Fruit fly (Drosophila melanogaster) whole organism, wandering third instar larva: ENCODE results near the gene CG13699.

Source experiments
- Abd-B ChIP-seq: fragments of >200 bp; optimal IDR thresholded peaks from 2 replicates; lab custom pipeline; 2017; ENCODE audit warnings: missing biosample characterization, missing genetic modification characterization
- CG32264 ChIP-seq: fragments of 200-800 bp; sonication (Bioruptor generic); optimal IDR thresholded peaks from 2 replicates; lab custom pipeline; 2016; ENCODE audit warnings: missing biosample characterization, missing genetic modification characterization
- CG9705 ChIP-seq: fragments of 200-800 bp; sonication (Bioruptor generic); optimal IDR thresholded peaks from 2 replicates; lab custom pipeline; 2018; ENCODE audit warnings: missing biosample characterization, mild to moderate bottlenecking, missing genetic modification characterization
- CrebA ChIP-seq: fragments of 200-800 bp; sonication (Bioruptor generic); optimal IDR thresholded peaks from 2 replicates; lab custom pipeline; 2016; ENCODE audit warnings: missing biosample characterization, mild to moderate bottlenecking, missing genetic modification characterization, borderline replicate concordance
- Dfd ChIP-seq: fragments of >200 bp; optimal IDR thresholded peaks from 2 replicates; lab custom pipeline; 2017; ENCODE audit warnings: missing biosample characterization, missing genetic modification characterization
- Dif ChIP-seq: fragments of 200-275, 200-300 bp; sonication (Bioruptor generic); optimal IDR thresholded peaks from 2 replicates; lab custom pipeline; 2018; ENCODE audit warnings: missing biosample characterization, missing genetic modification characterization; ENCODE audit not compliant: partially characterized antibody
- GATAd ChIP-seq: sonication (Bioruptor generic); optimal IDR thresholded peaks from 2 replicates; lab custom pipeline; 2016; ENCODE audit warnings: missing biosample characterization, missing genetic modification characterization
- HLH106 ChIP-seq: fragments of 200-800 bp; optimal IDR thresholded peaks from 3 replicates; lab custom pipeline; 2019; ENCODE audit warnings: missing biosample characterization, mild to moderate bottlenecking, missing genetic modification characterization, moderate library complexity
- Hnf4 ChIP-seq: fragments of 200-800 bp; sonication (Bioruptor generic); optimal IDR thresholded peaks from 2 replicates; lab custom pipeline; 2016; ENCODE audit warnings: missing biosample characterization, mild to moderate bottlenecking, missing genetic modification characterization
- Hr78 ChIP-seq: fragments of >200 bp; optimal IDR thresholded peaks from 2 replicates; lab custom pipeline; 2017; ENCODE audit warnings: missing biosample characterization, missing genetic modification characterization
- Hr83 ChIP-seq: fragments of 200-300 bp; sonication (Bioruptor generic); optimal IDR thresholded peaks from 2 replicates; lab custom pipeline; 2016; ENCODE audit warnings: missing biosample characterization, mild to moderate bottlenecking, missing genetic modification characterization, moderate library complexity; ENCODE audit not compliant: poor library complexity, severe bottlenecking
- Jra ChIP-seq: sonication (Bioruptor generic); optimal IDR thresholded peaks from 2 replicates; lab custom pipeline; 2016; ENCODE audit warnings: missing biosample characterization, missing genetic modification characterization
- Mio ChIP-seq: sonication (Bioruptor generic); optimal IDR thresholded peaks from 2 replicates; lab custom pipeline; 2016; ENCODE audit warnings: missing biosample characterization, missing genetic modification characterization
- Myc ChIP-seq: fragments of >200 bp; optimal IDR thresholded peaks from 2 replicates; lab custom pipeline; 2017
- N ChIP-seq: fragments of >200 bp; optimal IDR thresholded peaks from 2 replicates; lab custom pipeline; 2018; ENCODE audit warnings: missing biosample characterization, missing external identifiers, missing genetic modification characterization
- OdsH ChIP-seq: fragments of 200-800 bp; sonication (Bioruptor generic); optimal IDR thresholded peaks from 2 replicates; lab custom pipeline; 2016; ENCODE audit warnings: missing biosample characterization, mild to moderate bottlenecking, missing genetic modification characterization
- Rel ChIP-seq, 2 experiments: fragments of 200-800 bp; sonication (Bioruptor generic) in 1 of 2; optimal IDR thresholded peaks; 2 replicates in 1 of 2; 3 replicates in 1 of 2; lab custom pipeline; 2016 to 2019; ENCODE audit warnings: mild to moderate bottlenecking in 2 of 2, missing biosample characterization in 2 of 2, missing genetic modification characterization in 2 of 2, moderate library complexity in 1 of 2
- Sp1 ChIP-seq: fragments of 200-800 bp; sonication (Bioruptor generic); optimal IDR thresholded peaks from 3 replicates; lab custom pipeline; 2019; ENCODE audit warnings: missing biosample characterization, mild to moderate bottlenecking, missing genetic modification characterization, moderate library complexity
- Vsx2 ChIP-seq: fragments of 200-300, 225-300 bp; sonication (Bioruptor generic); optimal IDR thresholded peaks from 2 replicates; lab custom pipeline; 2018; ENCODE audit warnings: missing biosample characterization, missing genetic modification characterization; ENCODE audit not compliant: partially characterized antibody
- br ChIP-seq: fragments of 200-800 bp; sonication (Bioruptor generic); optimal IDR thresholded peaks from 2 replicates; lab custom pipeline; 2016; ENCODE audit warnings: missing biosample characterization, missing genetic modification characterization
- brk ChIP-seq: fragments of 200-800 bp; sonication (Bioruptor generic); optimal IDR thresholded peaks from 2 replicates; lab custom pipeline; 2016; ENCODE audit warnings: missing biosample characterization, mild to moderate bottlenecking, missing genetic modification characterization
- dl ChIP-seq, 2 experiments: fragments of 175-275, 200-275 bp in 1 of 2; fragments of 200-275 bp in 1 of 2; sonication (Bioruptor generic); optimal IDR thresholded peaks; lab custom pipeline; 2018; ENCODE audit warnings: mild to moderate bottlenecking in 2 of 2, missing biosample characterization in 2 of 2, missing genetic modification characterization in 2 of 2, moderate library complexity in 2 of 2; ENCODE audit not compliant: partially characterized antibody in 2 of 2, insufficient read depth in 1 of 2
- dmrt93B ChIP-seq: fragments of 200-800 bp; sonication (Bioruptor generic); optimal IDR thresholded peaks from 2 replicates; lab custom pipeline; 2018; ENCODE audit warnings: missing biosample characterization, mild to moderate bottlenecking, missing genetic modification characterization
- dsf ChIP-seq: sonication (Bioruptor generic); optimal IDR thresholded peaks from 2 replicates; lab custom pipeline; 2016; ENCODE audit warnings: missing biosample characterization, missing genetic modification characterization, borderline replicate concordance
- ey ChIP-seq: fragments of 200-800 bp; sonication (Bioruptor generic); optimal IDR thresholded peaks from 2 replicates; lab custom pipeline; 2016; ENCODE audit warnings: missing biosample characterization, missing genetic modification characterization
- foxo ChIP-seq, 2 experiments: fragments of 200-800 bp; sonication (Bioruptor generic); optimal IDR thresholded peaks; 2 replicates in 1 of 2; 3 replicates in 1 of 2; lab custom pipeline; 2016 to 2017; ENCODE audit warnings: missing biosample characterization in 2 of 2, missing genetic modification characterization in 2 of 2
- fru ChIP-seq: fragments of 200-800 bp; sonication (Bioruptor generic); optimal IDR thresholded peaks from 3 replicates; lab custom pipeline; 2016; ENCODE audit warnings: missing biosample characterization, mild to moderate bottlenecking, missing genetic modification characterization
- h ChIP-seq: fragments of 200-800 bp; sonication (Bioruptor generic); optimal IDR thresholded peaks from 3 replicates; lab custom pipeline; 2016; ENCODE audit warnings: missing biosample characterization, mild to moderate bottlenecking, missing genetic modification characterization
- jim ChIP-seq: fragments of 175-275, 200-325 bp; sonication (Bioruptor generic); optimal IDR thresholded peaks from 2 replicates; lab custom pipeline; 2016; ENCODE audit warnings: missing biosample characterization, mild to moderate bottlenecking, missing genetic modification characterization
- lola ChIP-seq: fragments of >200 bp; optimal IDR thresholded peaks from 2 replicates; lab custom pipeline; 2017; ENCODE audit warnings: missing biosample characterization, missing genetic modification characterization
- pan ChIP-seq: fragments of >200 bp; optimal IDR thresholded peaks from 2 replicates; lab custom pipeline; 2017
- psq ChIP-seq: fragments of 200-800 bp; sonication (Bioruptor generic); optimal IDR thresholded peaks from 3 replicates; lab custom pipeline; 2017; ENCODE audit warnings: missing biosample characterization, mild to moderate bottlenecking, missing genetic modification characterization, moderate library complexity
- rgr ChIP-seq: fragments of 200-800 bp; sonication (Bioruptor generic); optimal IDR thresholded peaks from 3 replicates; lab custom pipeline; 2016; ENCODE audit warnings: missing biosample characterization, mild to moderate bottlenecking, missing genetic modification characterization
- sage ChIP-seq: fragments of 200-800 bp; sonication (Bioruptor generic); optimal IDR thresholded peaks from 2 replicates; lab custom pipeline; 2016; ENCODE audit warnings: missing biosample characterization, mild to moderate bottlenecking, missing genetic modification characterization
- sv ChIP-seq: fragments of 200-800 bp; sonication (Bioruptor generic); optimal IDR thresholded peaks from 3 replicates; lab custom pipeline; 2016; ENCODE audit warnings: missing biosample characterization, missing genetic modification characterization
- tai ChIP-seq: sonication (Bioruptor generic); optimal IDR thresholded peaks from 2 replicates; lab custom pipeline; 2016; ENCODE audit warnings: missing biosample characterization, missing genetic modification characterization
- usp ChIP-seq: fragments of >200 bp; optimal IDR thresholded peaks from 2 replicates; lab custom pipeline; 2017; ENCODE audit warnings: missing biosample characterization, missing genetic modification characterization
- woc ChIP-seq: sonication (Bioruptor generic); optimal IDR thresholded peaks from 2 replicates; lab custom pipeline; 2016; ENCODE audit warnings: missing biosample characterization, mild to moderate bottlenecking, missing genetic modification characterization

The CG13699 gene

DNA sequence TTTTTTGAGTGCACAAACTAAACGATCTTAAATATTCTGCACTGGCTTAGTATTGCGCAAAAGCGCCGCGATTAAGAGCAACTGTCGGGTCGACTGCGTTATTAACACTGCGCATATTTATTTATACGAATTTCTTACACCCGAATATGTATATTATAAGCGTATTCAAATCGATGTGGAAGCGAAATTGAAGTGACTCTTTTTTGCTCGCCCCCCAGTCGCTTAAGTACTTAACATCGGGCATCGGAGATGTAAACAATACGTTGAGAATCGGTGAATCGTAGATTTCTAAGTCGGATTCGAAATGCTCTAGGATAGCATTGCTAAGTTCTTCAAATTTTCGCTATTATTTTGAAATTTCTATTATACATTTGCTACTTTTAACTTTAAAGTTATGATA lies 29.7 kb downstream of the CG13699 start, which contains the start of gene Cyp312a1:
Gene Cyp312a1 (minus strand): TSS at position 101 of the 400 bp plus-strand sequence.
- TF ChIP-seq foxo (GFP tag; optimal IDR thresholded peaks at IDR 0.05; lab: Kevin White, UChicago), result no peak
- TF ChIP-seq, all 38 proteins: peak for 0

DNA sequence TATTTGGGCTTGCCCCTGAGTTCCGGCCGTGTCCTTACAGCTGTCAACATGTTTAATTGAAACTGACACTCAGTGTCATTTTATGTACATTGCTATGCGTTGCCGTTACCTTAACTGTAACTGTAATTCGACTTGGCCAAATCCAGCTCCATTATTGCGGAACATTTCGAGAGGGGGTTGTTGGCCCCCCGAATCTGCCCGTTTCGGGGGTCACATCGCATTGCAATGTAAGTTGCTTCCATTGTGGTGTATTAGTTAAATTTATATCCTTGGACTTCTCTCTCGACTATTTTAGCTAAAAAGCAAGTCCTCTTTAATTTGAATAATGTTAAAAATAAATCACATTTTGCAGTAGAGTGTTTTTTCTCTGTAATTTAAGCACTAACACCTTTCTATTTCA lies 38.2 kb downstream of the CG13699 start:
- TF ChIP-seq Dif (GFP tag; lab: Kevin White, UChicago) (no peak), Dfd (GFP tag; lab: Kevin White, UChicago) (peak; percentile 90)
- TF ChIP-seq, all 38 proteins: peak for 1

DNA sequence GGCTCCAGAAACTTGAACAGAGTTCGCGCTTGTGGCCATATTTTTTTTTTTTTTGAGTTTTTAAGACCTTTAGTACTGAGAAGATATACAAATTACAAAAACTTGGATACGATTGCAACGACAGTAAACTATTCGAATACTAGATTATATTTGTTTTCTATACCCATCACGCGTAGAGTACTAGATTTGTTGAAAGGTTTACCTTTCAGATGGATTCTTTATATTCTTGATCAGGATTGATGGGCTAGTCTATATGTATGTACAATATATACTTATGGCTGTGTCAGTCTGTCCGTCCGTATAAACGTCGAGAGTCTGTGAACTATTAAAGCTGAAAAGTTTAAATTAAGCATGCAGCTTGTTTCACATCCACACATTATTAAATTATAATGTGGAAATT lies 40.4 kb downstream of the CG13699 start, which contains the start of gene CG42853:
Gene CG42853 (minus strand): TSS at position 101 of the 400 bp plus-strand sequence.
- TF ChIP-seq Abd-B (GFP tag; lab: Kevin White, UChicago) (no peak), fru (GFP tag; lab: Kevin White, UChicago) (no peak), Vsx2 (GFP tag; lab: Kevin White, UChicago) (no peak), br (GFP tag; lab: Kevin White, UChicago) (no peak), Dfd (GFP tag; lab: Kevin White, UChicago) (no peak), jim (GFP tag; lab: Kevin White, UChicago) (no peak), Myc (no peak), CG9705 (GFP tag; lab: Kevin White, UChicago) (no peak), HLH106 (tag; lab: Kevin White, UChicago) (no peak), OdsH (no peak), tai (GFP tag; lab: Kevin White, UChicago) (no peak), h (no peak), sage (GFP tag; lab: Kevin White, UChicago) (no peak), brk (GFP tag; lab: Kevin White, UChicago) (no peak), CG32264 (no peak)

DNA sequence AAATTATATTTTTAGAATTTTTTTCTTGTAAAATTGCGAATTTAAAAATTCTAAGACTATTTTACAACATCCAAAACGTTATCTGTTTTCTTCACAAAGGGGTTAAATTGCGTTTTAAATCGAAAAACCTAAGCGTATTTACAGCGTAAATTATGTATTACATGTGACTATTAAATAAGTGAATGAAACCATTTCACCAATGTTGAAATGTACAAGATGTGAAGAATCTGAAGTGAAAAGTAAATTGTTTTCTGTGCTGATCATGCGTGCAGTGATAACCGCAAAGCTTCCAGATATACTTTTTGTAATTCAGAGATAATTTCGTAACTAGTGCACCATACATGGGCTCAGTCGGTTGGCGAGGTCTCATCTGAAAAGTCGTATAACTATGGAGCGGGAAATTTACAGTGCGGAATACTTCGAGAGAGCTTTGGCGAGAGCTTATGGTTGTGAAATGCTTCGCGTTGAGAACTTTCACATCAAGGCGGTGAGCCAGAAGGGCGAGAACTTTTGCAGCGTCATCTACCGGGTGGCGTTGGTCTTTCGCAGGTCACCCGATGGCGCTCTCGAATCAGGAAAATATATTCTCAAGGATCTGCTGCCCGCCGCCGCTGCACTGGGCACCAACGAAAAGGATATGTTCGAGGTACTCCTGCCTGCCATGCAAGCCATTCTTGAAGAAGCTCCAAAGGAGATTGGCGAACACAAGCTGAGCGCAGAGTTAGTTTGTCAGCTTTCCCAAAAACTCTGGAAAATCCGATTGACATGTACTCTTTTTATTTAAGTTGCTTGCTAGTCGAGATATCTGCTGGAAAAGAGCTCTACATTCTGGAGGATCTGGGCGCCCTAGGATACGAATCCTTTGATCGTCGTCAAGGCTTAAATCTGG lies 48.0 kb downstream of the CG13699 start:
- no peak for TF ChIP-seq lola (GFP tag; lab: Kevin White, UChicago)
- no peak for TF ChIP-seq usp (GFP tag; lab: Kevin White, UChicago)
- peak; percentile 6 for TF ChIP-seq Jra (GFP tag; lab: Kevin White, UChicago)
- TF ChIP-seq sage (GFP tag; lab: Kevin White, UChicago), result no peak
- TF ChIP-seq CrebA, result no peak
- TF ChIP-seq dsf, result no peak
- TF ChIP-seq GATAd, result no peak
- TF ChIP-seq h, result peak; percentile 61
- no peak for TF ChIP-seq psq (GFP tag; lab: Kevin White, UChicago)
- no peak for TF ChIP-seq pan (lab: Kevin White, UChicago)
- TF ChIP-seq ey (GFP tag; lab: Kevin White, UChicago), result no peak
- TF ChIP-seq Mio (GFP tag; lab: Kevin White, UChicago), result no peak
- TF ChIP-seq Myc, result no peak
- no peak for TF ChIP-seq CG9705 (GFP tag; lab: Kevin White, UChicago)
- TF ChIP-seq brk (GFP tag; lab: Kevin White, UChicago), result no peak
- TF ChIP-seq fru (GFP tag; lab: Kevin White, UChicago), result peak; percentile 22
- TF ChIP-seq Sp1 (GFP tag; lab: Kevin White, UChicago), result no peak
- TF ChIP-seq rgr (GFP tag; lab: Kevin White, UChicago), result no peak
- TF ChIP-seq foxo (GFP tag; optimal IDR thresholded peaks at IDR 0.05; lab: Kevin White, UChicago), result peak in 1 of 2 experiments; percentile 46
- peak; percentile 44 for TF ChIP-seq OdsH
- peak; percentile 54 for TF ChIP-seq br (GFP tag; lab: Kevin White, UChicago)
- TF ChIP-seq Dif (GFP tag; lab: Kevin White, UChicago), result peak; percentile 14
- peak; percentile 40 for TF ChIP-seq Hr83 (GFP tag; lab: Kevin White, UChicago)
- TF ChIP-seq Abd-B (GFP tag; lab: Kevin White, UChicago), result no peak
- TF ChIP-seq Hr78 (GFP tag; lab: Kevin White, UChicago), result no peak
- no peak for TF ChIP-seq N (GFP tag; lab: Kevin White, UChicago)
- no peak for TF ChIP-seq woc (GFP tag; lab: Kevin White, UChicago)
- TF ChIP-seq Hnf4, result peak; percentile 31
- no peak for TF ChIP-seq sv
- no peak for TF ChIP-seq HLH106 (tag; lab: Kevin White, UChicago)
- TF ChIP-seq Rel (GFP tag; optimal IDR thresholded peaks at IDR 0.05; lab: Kevin White, UChicago), result no peak
- TF ChIP-seq Rel (tag; optimal IDR thresholded peaks at IDR 0.05; lab: Kevin White, UChicago), result no peak
- TF ChIP-seq tai (GFP tag; lab: Kevin White, UChicago), result no peak
- TF ChIP-seq dl (GFP tag; optimal IDR thresholded peaks at IDR 0.05; lab: Kevin White, UChicago; ENCODE audit: insufficient read depth in 1 of 2, partially characterized antibody in 2 of 2), result no peak
- TF ChIP-seq jim (GFP tag; lab: Kevin White, UChicago), result no peak
- TF ChIP-seq Dfd (GFP tag; lab: Kevin White, UChicago), result no peak
- TF ChIP-seq Vsx2 (GFP tag; lab: Kevin White, UChicago), result no peak
- TF ChIP-seq CG32264, result no peak
- no peak for TF ChIP-seq dmrt93B (GFP tag; lab: Kevin White, UChicago)
